Worm (Caenorhabditis elegans) whole organism, young adult: ENCODE results near the gene nhr-193.
A peak's percentile ranks its signal among the peaks of the same experiment; 100 is the strongest.

Experiments
- F22D6.2 ChIP-seq: sonication (generic microtip); optimal IDR thresholded peaks from 2 replicates; lab custom pipeline; 2016; ENCODE audit warnings: mild to moderate bottlenecking, missing genetic modification characterization, missing compliant biosample characterization
- F39B2.1 ChIP-seq: fragments of 200-800 bp; sonication (Bioruptor generic); IDR thresholded peaks from 2 replicates; pipeline ENCODE4 v1.3.6; 2022; ENCODE audit warnings: missing genetic modification reagents, missing genetic modification characterization, missing compliant biosample characterization
- F49E8.2 ChIP-seq: sonication (generic microtip); optimal IDR thresholded peaks from 3 replicates; lab custom pipeline; 2017; ENCODE audit warnings: missing genetic modification characterization, mild to moderate bottlenecking, missing compliant biosample characterization, antibody characterized with exemption, moderate library complexity; ENCODE audit not compliant: insufficient read depth
- F57A8.1 ChIP-seq: fragments of 200-800 bp; sonication (Bioruptor generic); optimal IDR thresholded peaks from 2 replicates; lab custom pipeline; 2018; ENCODE audit warnings: mild to moderate bottlenecking, missing genetic modification characterization, moderate library complexity, missing compliant biosample characterization
- K12H6.12 ChIP-seq: fragments of 200-800 bp; sonication (Bioruptor generic); optimal IDR thresholded peaks from 2 replicates; lab custom pipeline; 2018; ENCODE audit warnings: mild to moderate bottlenecking, missing genetic modification characterization, missing compliant biosample characterization
- T07F8.4 ChIP-seq: sonication (generic microtip); optimal IDR thresholded peaks from 2 replicates; lab custom pipeline; 2016; ENCODE audit warnings: mild to moderate bottlenecking, missing genetic modification characterization, moderate library complexity, missing compliant biosample characterization
- akir-1 ChIP-seq: fragments of 200-800 bp; sonication (Bioruptor generic); optimal IDR thresholded peaks from 2 replicates; lab custom pipeline; 2018; ENCODE audit warnings: mild to moderate bottlenecking, missing genetic modification characterization, moderate library complexity, missing compliant biosample characterization
- ama-1 ChIP-seq, 3 experiments: fragments of 150-350 bp in 1 of 3; sonication (generic microtip) in 2 of 3; optimal IDR thresholded peaks; 2 replicates each; lab custom pipeline; 2014 to 2018; ENCODE audit warnings: missing biosample characterization in 2 of 3, missing genetic modification characterization in 2 of 3, missing genetic modification reagents in 2 of 3
- aptf-2 ChIP-seq: fragments of 200-800 bp; sonication (Bioruptor generic); conservative IDR thresholded peaks from 2 replicates; pipeline ENCODE4 v1.3.6; 2022; ENCODE audit warnings: missing genetic modification reagents, missing genetic modification characterization, missing compliant biosample characterization
- atf-7 ChIP-seq: sonication (generic microtip); optimal IDR thresholded peaks from 2 replicates; lab custom pipeline; 2017; ENCODE audit warnings: mild to moderate bottlenecking, missing genetic modification characterization, missing compliant biosample characterization
- attf-3 ChIP-seq: fragments of 200-800 bp; sonication (Bioruptor generic); conservative IDR thresholded peaks from 2 replicates; pipeline ENCODE4 v1.3.6; 2022; ENCODE audit warnings: missing genetic modification reagents, missing genetic modification characterization, missing compliant biosample characterization
- attf-5 ChIP-seq: fragments of 200-800 bp; sonication (Bioruptor generic); optimal IDR thresholded peaks from 2 replicates; lab custom pipeline; 2018; ENCODE audit warnings: mild to moderate bottlenecking, missing genetic modification characterization, missing compliant biosample characterization
- cebp-1 ChIP-seq, 2 experiments: fragments of 200-800 bp in 1 of 2; sonication (Bioruptor generic) in 1 of 2; sonication (generic microtip) in 1 of 2; IDR thresholded peaks in 1 of 2; optimal IDR thresholded peaks in 1 of 2; 2 replicates each; pipeline versions ENCODE4 v1.3.6 to Lab custom; 2017 to 2022; ENCODE audit warnings: missing compliant biosample characterization in 2 of 2, missing genetic modification characterization in 2 of 2, mild to moderate bottlenecking in 1 of 2, missing genetic modification reagents in 1 of 2, moderate library complexity in 1 of 2
- ceh-100 ChIP-seq: fragments of 200-800 bp; sonication (Bioruptor generic); IDR thresholded peaks from 2 replicates; pipeline ENCODE4 v1.3.6; 2022; ENCODE audit warnings: missing genetic modification reagents, missing genetic modification characterization, missing compliant biosample characterization
- chd-7 ChIP-seq: sonication (generic microtip); optimal IDR thresholded peaks from 2 replicates; lab custom pipeline; 2016; ENCODE audit warnings: mild to moderate bottlenecking, missing genetic modification characterization, moderate library complexity, missing compliant biosample characterization
- dox-1 ChIP-seq: fragments of 200-800 bp; sonication (Bioruptor generic); IDR thresholded peaks from 2 replicates; pipeline ENCODE4 v1.3.6; 2022; ENCODE audit warnings: missing genetic modification reagents, missing genetic modification characterization, missing compliant biosample characterization
- dpff-1 ChIP-seq: sonication (generic microtip); optimal IDR thresholded peaks from 2 replicates; lab custom pipeline; 2017; ENCODE audit warnings: mild to moderate bottlenecking, missing genetic modification characterization, missing compliant biosample characterization
- efl-1 ChIP-seq: fragments of 150-350 bp; optimal IDR thresholded peaks from 2 replicates; lab custom pipeline; 2014; ENCODE audit warnings: missing biosample characterization, missing genetic modification reagents, missing genetic modification characterization
- egl-18 ChIP-seq: fragments of 200-800 bp; sonication (Bioruptor generic); IDR thresholded peaks from 2 replicates; pipeline ENCODE4 v1.3.6; 2022; ENCODE audit warnings: missing genetic modification reagents, missing genetic modification characterization, missing compliant biosample characterization
- egl-44 ChIP-seq: fragments of 200-800 bp; sonication (Bioruptor generic); IDR thresholded peaks from 2 replicates; pipeline ENCODE4 v1.3.6; 2022; ENCODE audit warnings: missing genetic modification reagents, missing genetic modification characterization, missing compliant biosample characterization
- ekl-4 ChIP-seq: fragments of 200-800 bp; sonication (Bioruptor generic); IDR thresholded peaks from 2 replicates; pipeline ENCODE4 v1.3.6; 2022; ENCODE audit warnings: missing genetic modification reagents, missing genetic modification characterization, missing compliant biosample characterization
- fkh-3 ChIP-seq: sonication (generic microtip); optimal IDR thresholded peaks from 2 replicates; lab custom pipeline; 2016; ENCODE audit warnings: mild to moderate bottlenecking, missing genetic modification characterization, missing compliant biosample characterization
- gei-17 ChIP-seq: fragments of 200-800 bp; sonication (Bioruptor generic); optimal IDR thresholded peaks from 2 replicates; lab custom pipeline; 2018; ENCODE audit warnings: mild to moderate bottlenecking, missing genetic modification characterization, missing compliant biosample characterization
- hmg-1.2 ChIP-seq: fragments of 200-800 bp; sonication (Bioruptor generic); IDR thresholded peaks from 2 replicates; pipeline ENCODE4 v1.3.6; 2022; ENCODE audit warnings: missing genetic modification reagents, missing genetic modification characterization, missing compliant biosample characterization
- lin-26 ChIP-seq: fragments of 200-800 bp; sonication (Bioruptor generic); IDR thresholded peaks from 2 replicates; pipeline ENCODE4 v1.3.6; 2022; ENCODE audit warnings: missing genetic modification reagents, missing genetic modification characterization, missing compliant biosample characterization
- lin-40 ChIP-seq: sonication (generic microtip); optimal IDR thresholded peaks from 2 replicates; lab custom pipeline; 2016; ENCODE audit warnings: missing genetic modification characterization, mild to moderate bottlenecking, missing compliant biosample characterization, missing genotype, missing genetic modification reagents
- lin-54 ChIP-seq: fragments of 200-800 bp; sonication (Bioruptor generic); optimal IDR thresholded peaks from 2 replicates; lab custom pipeline; 2018; ENCODE audit warnings: mild to moderate bottlenecking, missing genetic modification characterization, missing compliant biosample characterization
- mcd-1 ChIP-seq: fragments of 200-800 bp; sonication (Bioruptor generic); IDR thresholded peaks from 2 replicates; pipeline ENCODE4 v1.3.6; 2022; ENCODE audit warnings: missing genetic modification reagents, missing genetic modification characterization, missing compliant biosample characterization
- mel-28 ChIP-seq: sonication (generic microtip); optimal IDR thresholded peaks from 2 replicates; lab custom pipeline; 2016; ENCODE audit warnings: borderline replicate concordance, mild to moderate bottlenecking, missing genetic modification characterization, missing compliant biosample characterization
- nhr-120 ChIP-seq: fragments of 200-800 bp; sonication (Bioruptor generic); IDR thresholded peaks from 2 replicates; pipeline ENCODE4 v1.3.6; 2022; ENCODE audit warnings: missing genetic modification characterization, missing compliant biosample characterization
- nhr-179 ChIP-seq: sonication (generic microtip); optimal IDR thresholded peaks from 2 replicates; lab custom pipeline; 2016; ENCODE audit warnings: mild to moderate bottlenecking, missing genetic modification characterization, missing compliant biosample characterization
- nhr-80 ChIP-seq: sonication (generic microtip); optimal IDR thresholded peaks from 2 replicates; lab custom pipeline; 2016; ENCODE audit warnings: missing genetic modification characterization, missing compliant biosample characterization
- pbrm-1 ChIP-seq: fragments of 200-800 bp; sonication (Bioruptor generic); IDR thresholded peaks from 2 replicates; pipeline ENCODE4 v1.3.6; 2022; ENCODE audit warnings: missing genetic modification reagents, missing genetic modification characterization, missing compliant biosample characterization
- pha-4 ChIP-seq: fragments of 150-350 bp; sonication (generic microtip); optimal IDR thresholded peaks from 2 replicates; lab custom pipeline; 2014; ENCODE audit warnings: missing biosample characterization, missing genetic modification reagents, missing genetic modification characterization
- rcor-1 ChIP-seq: fragments of 200-800 bp; sonication (Bioruptor generic); IDR thresholded peaks from 2 replicates; pipeline ENCODE4 v1.3.6; 2022; ENCODE audit warnings: missing genetic modification reagents, missing genetic modification characterization, missing compliant biosample characterization
- rec-8 ChIP-seq, 2 experiments: sonication (generic microtip); optimal IDR thresholded peaks; 2 replicates each; lab custom pipeline; 2016; ENCODE audit warnings: mild to moderate bottlenecking in 2 of 2, missing genetic modification characterization in 2 of 2, missing genetic modification reagents in 2 of 2, missing genotype in 2 of 2, missing biosample characterization in 1 of 2, missing compliant biosample characterization in 1 of 2, moderate library complexity in 1 of 2
- sdz-38 ChIP-seq: sonication (generic microtip); optimal IDR thresholded peaks from 2 replicates; lab custom pipeline; 2016; ENCODE audit warnings: missing genotype, missing genetic modification characterization, missing compliant biosample characterization
- sea-2 ChIP-seq: fragments of 200-800 bp; sonication (Bioruptor generic); IDR thresholded peaks from 2 replicates; pipeline ENCODE4 v1.3.6; 2022; ENCODE audit warnings: missing genetic modification characterization, missing compliant biosample characterization
- snpc-1.1 ChIP-seq: sonication (generic microtip); optimal IDR thresholded peaks from 2 replicates; lab custom pipeline; 2017; ENCODE audit warnings: missing genetic modification characterization, mild to moderate bottlenecking, missing compliant biosample characterization, antibody characterized with exemption, moderate library complexity, missing genotype, missing genetic modification reagents; ENCODE audit not compliant: insufficient read depth
- somi-1 ChIP-seq: fragments of 200-800 bp; sonication (Bioruptor generic); optimal IDR thresholded peaks from 2 replicates; lab custom pipeline; 2018; ENCODE audit warnings: mild to moderate bottlenecking, missing genetic modification characterization, missing compliant biosample characterization
- tbp1 ChIP-seq: fragments of 200-800 bp; sonication (Bioruptor generic); optimal IDR thresholded peaks from 2 replicates; lab custom pipeline; 2018; ENCODE audit warnings: mild to moderate bottlenecking, missing genetic modification characterization, missing compliant biosample characterization
- tbx-9 ChIP-seq: sonication (generic microtip); optimal IDR thresholded peaks from 2 replicates; lab custom pipeline; 2016; ENCODE audit warnings: borderline replicate concordance, missing genetic modification characterization, inconsistent platforms, missing compliant biosample characterization
- tlf-1 ChIP-seq: fragments of 200-800 bp; sonication (Bioruptor generic); optimal IDR thresholded peaks from 2 replicates; lab custom pipeline; 2018; ENCODE audit warnings: mild to moderate bottlenecking, missing genetic modification characterization, missing compliant biosample characterization
- ztf-22 ChIP-seq: fragments of 200-800 bp; sonication (Bioruptor generic); optimal IDR thresholded peaks from 2 replicates; lab custom pipeline; 2018; ENCODE audit warnings: mild to moderate bottlenecking, missing genetic modification characterization, moderate library complexity, missing compliant biosample characterization

The nhr-193 gene

ce11 chrV:16352282-16352681, 10.2 kb downstream of the nhr-193 start:
- TF ChIP-seq K12H6.12 (tag; lab: Kevin White, UChicago), result peak; percentile 58
- TF ChIP-seq nhr-120 (GFP tag; lab: Robert Waterston, UW), result no peak
- TF ChIP-seq lin-26 (GFP tag; lab: Robert Waterston, UW), result 0 out of 2 replicates have a peak, but pooled peaks have one; percentile 31
- TF ChIP-seq ceh-100, result no peak
- no peak for TF ChIP-seq rcor-1 (GFP tag; lab: Robert Waterston, UW)
- TF ChIP-seq egl-18 (GFP tag; lab: Robert Waterston, UW), result no peak
- peak; percentile 23 for TF ChIP-seq ztf-22 (GFP tag; lab: Kevin White, UChicago)
- TF ChIP-seq tlf-1 (GFP tag; lab: Kevin White, UChicago), result peak; percentile 20
- peak; percentile 73 for TF ChIP-seq attf-5 (GFP tag; lab: Kevin White, UChicago)
- no peak for TF ChIP-seq gei-17
- TF ChIP-seq pbrm-1, result 0 out of 2 replicates have a peak, but pooled peaks have one; percentile 32
- no peak for TF ChIP-seq T07F8.4 (tag; lab: Kevin White, UChicago)
- TF ChIP-seq atf-7, result peak; percentile 1
- peak; percentile 4 for TF ChIP-seq tbp1
- no peak for TF ChIP-seq nhr-179
- peak; percentile 41; the same call in 1 of the 2 replicates for TF ChIP-seq hmg-1.2 (GFP tag; lab: Robert Waterston, UW)
- no peak for TF ChIP-seq efl-1
- peak; percentile 66 for TF ChIP-seq pha-4 (tag; lab: Kevin White, UChicago)
- TF ChIP-seq F22D6.2, result peak; percentile 53
- no peak; the same call in 1 of the 2 replicates for TF ChIP-seq cebp-1 (GFP tag; IDR thresholded peaks at IDR 0.05; lab: Robert Waterston, UW)
- peak; percentile 71 for TF ChIP-seq cebp-1 (tag; optimal IDR thresholded peaks at IDR 0.05; lab: Kevin White, UChicago)
- peak; percentile 6 for TF ChIP-seq lin-40 (tag; lab: Kevin White, UChicago)
- TF ChIP-seq dox-1 (GFP tag; lab: Robert Waterston, UW), result 0 out of 2 replicates have a peak, but pooled peaks have one; percentile 7
- TF ChIP-seq lin-54 (GFP tag; lab: Kevin White, UChicago), result peak; percentile 30
- peak; percentile 83 for TF ChIP-seq nhr-80 (tag; lab: Kevin White, UChicago)
- peak; percentile 67 for TF ChIP-seq somi-1 (GFP tag; lab: Kevin White, UChicago)
- no peak for TF ChIP-seq chd-7
- TF ChIP-seq F49E8.2 (tag; lab: Kevin White, UChicago), result no peak

ce11 chrV:16354675-16355074, 12.6 kb downstream of the nhr-193 start:
- TF ChIP-seq hmg-1.2 (GFP tag; lab: Robert Waterston, UW) (peak; percentile 35; the same call in 1 of the 2 replicates), lin-54 (GFP tag; lab: Kevin White, UChicago) (no peak)

- no peak for TF ChIP-seq dpff-1 (tag; lab: Kevin White, UChicago)
- no peak for TF ChIP-seq tbx-9
- TF ChIP-seq egl-44 (GFP tag; lab: Robert Waterston, UW), result peak; percentile 87; the same call in 1 of the 2 replicates
- TF ChIP-seq gei-17, result peak; percentile 77
- TF ChIP-seq ekl-4 (GFP tag; lab: Robert Waterston, UW), result peak; percentile 79; the same call in 1 of the 2 replicates
- peak; percentile 43 for TF ChIP-seq mel-28 (tag; lab: Kevin White, UChicago)
- TF ChIP-seq sea-2 (GFP tag; lab: Robert Waterston, UW), result no peak
- TF ChIP-seq attf-3 (GFP tag; lab: Robert Waterston, UW), result peak; percentile 45; the same call in 1 of the 2 replicates
- TF ChIP-seq hmg-1.2 (GFP tag; lab: Robert Waterston, UW), result peak; percentile 95
- TF ChIP-seq mcd-1 (GFP tag; lab: Robert Waterston, UW), result peak; percentile 85
- no peak for TF ChIP-seq aptf-2 (GFP tag; lab: Robert Waterston, UW)
- no peak for TF ChIP-seq snpc-1.1 (tag; lab: Kevin White, UChicago)
- peak; percentile 78 for TF ChIP-seq tlf-1 (GFP tag; lab: Kevin White, UChicago)
- no peak for TF ChIP-seq efl-1
- TF ChIP-seq F22D6.2, result peak; percentile 11
- no peak for TF ChIP-seq rec-8 (tag; optimal IDR thresholded peaks at IDR 0.05; lab: Kevin White, UChicago)
- no peak for TF ChIP-seq ama-1 (optimal IDR thresholded peaks at IDR 0.05; lab: Kevin White, UChicago)
- no peak for TF ChIP-seq ama-1 (GFP tag; optimal IDR thresholded peaks at IDR 0.05; lab: Kevin White, UChicago)
- TF ChIP-seq sdz-38 (tag; lab: Kevin White, UChicago), result no peak
- no peak for TF ChIP-seq F39B2.1
- no peak for TF ChIP-seq F57A8.1 (GFP tag; lab: Kevin White, UChicago)
- TF ChIP-seq akir-1 (GFP tag; lab: Kevin White, UChicago), result no peak
- TF ChIP-seq fkh-3 (tag; lab: Kevin White, UChicago), result no peak
These were observed 13.8 kb downstream of the nhr-193 start for ce11 chrV:16355941-16356340.
